Worm (Caenorhabditis elegans) whole organism, late embryonic: Measurements from ENCODE around the gene Y38H6C.23.
"Not testable (repeated sequence)": the region's sequence is repeated elsewhere in the genome, so short reads cannot be mapped to it uniquely, and the experiment has no call there.

Experiments used
- K02D7.2 ChIP-seq: sonication (generic microtip); optimal IDR thresholded peaks from 2 replicates; lab custom pipeline; 2017; ENCODE audit warnings: mild to moderate bottlenecking, missing genetic modification characterization, missing compliant biosample characterization
- ama-1 ChIP-seq: fragments of 150-350 bp; optimal IDR thresholded peaks from 2 replicates; lab custom pipeline; 2014
- ceh-48 ChIP-seq: sonication (generic microtip); optimal IDR thresholded peaks from 2 replicates; lab custom pipeline; 2016; ENCODE audit warnings: missing genetic modification characterization, inconsistent platforms, missing compliant biosample characterization
- che-1 ChIP-seq: sonication (generic microtip); optimal IDR thresholded peaks from 2 replicates; lab custom pipeline; 2016; ENCODE audit warnings: mild to moderate bottlenecking, missing genetic modification characterization, missing compliant biosample characterization
- elt-2 ChIP-seq: sonication (generic microtip); optimal IDR thresholded peaks from 2 replicates; lab custom pipeline; 2016; ENCODE audit warnings: missing genetic modification reagents, missing genetic modification characterization, missing compliant biosample characterization
- nhr-11 ChIP-seq: fragments of 150-350 bp; optimal IDR thresholded peaks from 2 replicates; lab custom pipeline; 2014; ENCODE audit warnings: missing biosample characterization, missing genetic modification characterization
- pqm-1 ChIP-seq: sonication (generic microtip); optimal IDR thresholded peaks from 2 replicates; lab custom pipeline; 2016; ENCODE audit warnings: missing genetic modification characterization, missing compliant biosample characterization
- pros-1 ChIP-seq: fragments of 150-350 bp; optimal IDR thresholded peaks from 2 replicates; lab custom pipeline; 2014; ENCODE audit warnings: missing biosample characterization, missing genetic modification reagents, missing genetic modification characterization
- ref-2 ChIP-seq: sonication (generic microtip); optimal IDR thresholded peaks from 2 replicates; lab custom pipeline; 2016; ENCODE audit warnings: missing genetic modification characterization, missing compliant biosample characterization

ce11 chrV:20564054-20564453, 7.9 kb upstream of the Y38H6C.23 start, which contains the start of gene F26F2.13:
- not testable (repeated sequence) for TF ChIP-seq che-1 (tag; lab: Kevin White, UChicago); K02D7.2 (tag; lab: Kevin White, UChicago); nhr-11 (tag; lab: Kevin White, UChicago); ama-1 (lab: Kevin White, UChicago); pqm-1 (tag; lab: Kevin White, UChicago); ref-2 (tag; lab: Kevin White, UChicago); pros-1 (tag; lab: Kevin White, UChicago); elt-2 (tag; lab: Kevin White, UChicago); ceh-48 (tag; lab: Kevin White, UChicago)
